Fruit fly (Drosophila melanogaster): ENCODE data around the gene CG10738.

The CG10738 gene

DNA sequence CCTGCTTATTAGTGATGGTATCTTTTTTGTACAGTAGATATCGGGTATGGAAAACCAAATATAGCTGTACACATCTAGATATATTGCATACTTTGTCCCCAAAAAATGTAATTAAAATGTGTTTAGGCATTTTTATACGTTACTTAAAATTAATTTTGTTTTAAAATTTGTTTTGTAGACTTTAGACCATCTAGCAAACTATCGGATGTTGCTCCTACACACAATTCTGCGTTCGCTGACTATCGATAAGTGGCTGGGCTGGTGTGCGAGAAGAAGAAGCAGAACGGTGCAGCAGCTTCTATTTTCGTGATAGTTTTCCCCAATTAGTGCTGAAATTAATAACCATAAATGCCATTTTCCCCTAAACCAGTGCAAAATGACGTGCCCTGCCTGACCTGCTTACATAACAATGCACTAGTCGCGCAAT is 62.6 kb downstream of the CG10738 start, which contains the start of the genes Vps36 and Liprin-beta:
Gene Vps36 (minus strand): TSS at position 1 of the 427 bp plus-strand sequence.
Gene Liprin-beta (plus strand): TSS at position 143 of the 427 bp plus-strand sequence.
- TF ChIP-seq lz (GFP tag; optimal IDR thresholded peaks at IDR 0.05), result peak; percentile 92
- TF ChIP-seq Eip78C (GFP tag), result no peak
- TF ChIP-seq CG8319 (GFP tag; optimal IDR thresholded peaks at IDR 0.05), result no peak
- no peak for TF ChIP-seq OdsH (GFP tag; optimal IDR thresholded peaks at IDR 0.05)
- no peak for TF ChIP-seq Sox102F (GFP tag; optimal IDR thresholded peaks at IDR 0.05)
- peak in 1 of 2 experiments; percentile 60 for TF ChIP-seq salr (GFP tag; optimal IDR thresholded peaks at IDR 0.05)
- no peak for TF ChIP-seq CG9139 (GFP tag; optimal IDR thresholded peaks at IDR 0.05)
- TF ChIP-seq fkh (GFP tag; optimal IDR thresholded peaks at IDR 0.05), result no peak
- TF ChIP-seq CG10669 (GFP tag; optimal IDR thresholded peaks at IDR 0.05), result no peak
- peak; percentile 70 for TF ChIP-seq CG8632 (GFP tag; optimal IDR thresholded peaks at IDR 0.05)
- peak; percentile 62; the same call in 1 of the 2 replicates for TF ChIP-seq CG15336 (GFP tag; IDR thresholded peaks at IDR 0.05)
- peak; percentile 83 for TF ChIP-seq Gug (GFP tag; IDR thresholded peaks at IDR 0.05)
- peak; percentile 82 for TF ChIP-seq CG3032 (tag; optimal IDR thresholded peaks at IDR 0.05)
- peak; percentile 85 for TF ChIP-seq CG6163 (GFP tag; IDR thresholded peaks at IDR 0.05)
- TF ChIP-seq Smox (GFP tag; optimal IDR thresholded peaks at IDR 0.05), result peak; percentile 85
- TF ChIP-seq CG4318 (GFP tag; optimal IDR thresholded peaks at IDR 0.05), result no peak
- no peak for TF ChIP-seq CG6276 (GFP tag; optimal IDR thresholded peaks at IDR 0.05)
- TF ChIP-seq ss (GFP tag; optimal IDR thresholded peaks at IDR 0.05), result no peak
- no peak for TF ChIP-seq pdm3 (GFP tag; optimal IDR thresholded peaks at IDR 0.05)
- peak; percentile 77 for TF ChIP-seq Ets96B (tag; optimal IDR thresholded peaks at IDR 0.05)
- peak; percentile 92 for TF ChIP-seq Ets21C (GFP tag; optimal IDR thresholded peaks at IDR 0.05)
- TF ChIP-seq Eip93F (GFP tag; optimal IDR thresholded peaks at IDR 0.05), result no peak
- TF ChIP-seq Hr39 (GFP tag; optimal IDR thresholded peaks at IDR 0.05), result peak; percentile 96
- TF ChIP-seq Hr4 (GFP tag; optimal IDR thresholded peaks at IDR 0.05), result no peak
- peak; percentile 75 for TF ChIP-seq CG34406 (GFP tag; optimal IDR thresholded peaks at IDR 0.05)
- no peak for TF ChIP-seq dac (GFP tag; optimal IDR thresholded peaks at IDR 0.05)
- no peak for TF ChIP-seq CG10631 (GFP tag; optimal IDR thresholded peaks at IDR 0.05)
- no peak for TF ChIP-seq vri (GFP tag; optimal IDR thresholded peaks at IDR 0.05)
- TF ChIP-seq fd59A (GFP tag; optimal IDR thresholded peaks at IDR 0.05), result peak; percentile 45
- TF ChIP-seq CG11902 (GFP tag; optimal IDR thresholded peaks at IDR 0.05), result peak; percentile 84
- TF ChIP-seq net (GFP tag; optimal IDR thresholded peaks at IDR 0.05), result no peak
- no peak for TF ChIP-seq svp (GFP tag)
- peak; percentile 86 for TF ChIP-seq Sox15 (GFP tag; optimal IDR thresholded peaks at IDR 0.05)
- TF ChIP-seq Lpt (GFP tag; optimal IDR thresholded peaks at IDR 0.05), result no peak
- TF ChIP-seq CG11294 (GFP tag; IDR thresholded peaks at IDR 0.05), result peak; percentile 78; the same call in 1 of the 2 replicates
- TF ChIP-seq CG16779 (tag; optimal IDR thresholded peaks at IDR 0.05), result no peak
- peak; percentile 82 for TF ChIP-seq CG6792 (GFP tag; optimal IDR thresholded peaks at IDR 0.05)
- TF ChIP-seq Sox14 (GFP tag; optimal IDR thresholded peaks at IDR 0.05), result peak; percentile 92
- no peak for TF ChIP-seq achi (GFP tag; optimal IDR thresholded peaks at IDR 0.05)
- TF ChIP-seq CG6854 (GFP tag; optimal IDR thresholded peaks at IDR 0.05), result no peak
- TF ChIP-seq CG11762 (GFP tag; optimal IDR thresholded peaks at IDR 0.05; ENCODE audit: insufficient read depth), result no peak
- TF ChIP-seq fd85E (GFP tag; optimal IDR thresholded peaks at IDR 0.05), result no peak
- TF ChIP-seq acj6 (GFP tag; optimal IDR thresholded peaks at IDR 0.05), result no peak
- no peak for TF ChIP-seq Met (GFP tag; optimal IDR thresholded peaks at IDR 0.05)
- no peak for TF ChIP-seq CG1621 (tag; optimal IDR thresholded peaks at IDR 0.05)
- peak; percentile 86 for TF ChIP-seq CG32006 (GFP tag; optimal IDR thresholded peaks at IDR 0.05)
- TF ChIP-seq cyc (GFP tag; optimal IDR thresholded peaks at IDR 0.05), result peak; percentile 89
- peak; percentile 96 for TF ChIP-seq esn (GFP tag; optimal IDR thresholded peaks at IDR 0.05)
- TF ChIP-seq CG7368 (GFP tag; optimal IDR thresholded peaks at IDR 0.05), result peak; percentile 71
- TF ChIP-seq CG8119 (GFP tag; IDR thresholded peaks at IDR 0.05), result peak; percentile 61
- no peak for TF ChIP-seq Blimp-1 (GFP tag; optimal IDR thresholded peaks at IDR 0.05)
- TF ChIP-seq CG6808 (GFP tag; optimal IDR thresholded peaks at IDR 0.05), result no peak
- peak; percentile 84 for TF ChIP-seq topi (GFP tag; optimal IDR thresholded peaks at IDR 0.05)
